Worm (Caenorhabditis elegans) whole organism, young adult: ENCODE measurements around the gene rig-6.

ENCODE experiments used
- attf-3 ChIP-seq: fragments of 200-800 bp; sonication (Bioruptor generic); conservative IDR thresholded peaks from 2 replicates; pipeline ENCODE4 v1.3.6; 2022; ENCODE audit warnings: missing genetic modification reagents, missing genetic modification characterization, missing compliant biosample characterization
- nfya-1 ChIP-seq: sonication (generic microtip); optimal IDR thresholded peaks from 2 replicates; lab custom pipeline; 2017; ENCODE audit warnings: antibody characterized with exemption, missing compliant biosample characterization, missing genetic modification characterization, borderline replicate concordance; ENCODE audit not compliant: insufficient read depth
- rec-8 ChIP-seq, 2 experiments: sonication (generic microtip); optimal IDR thresholded peaks; 2 replicates each; lab custom pipeline; 2016; ENCODE audit warnings: mild to moderate bottlenecking in 2 of 2, missing genetic modification characterization in 2 of 2, missing genetic modification reagents in 2 of 2, missing genotype in 2 of 2, missing biosample characterization in 1 of 2, missing compliant biosample characterization in 1 of 2, moderate library complexity in 1 of 2

DNA sequence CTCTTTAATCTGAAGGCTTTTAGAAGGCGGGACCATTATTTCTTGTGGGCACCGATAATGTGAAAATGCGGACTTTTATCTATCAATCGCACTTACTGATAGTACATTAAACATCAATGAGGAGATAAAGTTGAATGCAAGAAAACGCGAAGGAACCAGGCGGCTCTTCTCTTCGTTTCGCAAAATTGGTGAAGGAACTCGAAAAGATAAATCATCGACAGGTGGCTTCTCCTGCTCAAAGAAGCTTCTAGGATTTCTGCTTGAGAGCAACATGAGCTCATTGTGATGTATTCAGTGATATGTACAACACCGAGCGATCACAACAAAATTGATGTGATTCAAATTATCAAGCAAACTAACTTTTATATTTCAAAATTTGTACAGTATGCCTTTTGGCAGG lies 6.1 kb downstream of the rig-6 start:
- TF ChIP-seq attf-3 (no peak), nfya-1 (tag; lab: Kevin White, UChicago) (no peak), rec-8 (tag; optimal IDR thresholded peaks at IDR 0.05; lab: Kevin White, UChicago) (no peak)
